Fruit fly (Drosophila melanogaster) whole organism: ENCODE results near the gene Osi24.

Experiments used
- CG8478 ChIP-seq: fragments of >200 bp; optimal IDR thresholded peaks from 2 replicates; lab custom pipeline; 2018; ENCODE audit warnings: inconsistent platforms
- Dll ChIP-seq: fragments of >200 bp; optimal IDR thresholded peaks from 2 replicates; lab custom pipeline; 2017
- EcR ChIP-seq, 2 experiments: fragments of >200 bp; optimal IDR thresholded peaks; 2 replicates each; lab custom pipeline; 2017; ENCODE audit warnings: missing biosample characterization in 2 of 2, missing genetic modification characterization in 2 of 2, missing genetic modification reagents in 2 of 2
- pan ChIP-seq: fragments of >200 bp; optimal IDR thresholded peaks from 2 replicates; lab custom pipeline; 2017
- psq ChIP-seq: fragments of >200 bp; optimal IDR thresholded peaks from 2 replicates; lab custom pipeline; 2017
- usp ChIP-seq: fragments of >200 bp; optimal IDR thresholded peaks from 2 replicates; lab custom pipeline; 2017; ENCODE audit warnings: missing biosample characterization, missing genetic modification characterization, mixed read lengths

Osi24 gene

DNA sequence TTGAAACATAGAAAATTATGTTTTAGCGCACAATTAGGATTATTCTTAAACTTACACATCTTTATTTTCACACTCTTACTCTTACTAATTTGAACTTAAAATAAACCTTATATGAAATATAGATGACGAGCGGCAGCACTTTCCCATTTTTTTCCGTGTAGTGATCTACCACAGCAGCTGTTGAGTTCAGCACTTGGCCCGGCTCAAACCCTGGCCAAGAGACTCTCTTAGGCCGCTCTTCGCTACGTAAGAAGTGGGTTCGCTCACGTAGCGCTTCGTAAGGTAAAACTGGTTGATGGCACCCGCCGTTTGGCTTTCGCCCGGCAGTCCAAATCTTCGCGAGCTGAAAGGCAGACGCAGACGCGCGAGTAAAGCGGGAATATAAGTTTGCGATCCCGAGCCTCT, at the start of gene Osi24:
Osi24 (plus strand) TSS at position 324 of the 405 bp plus-strand sequence.
- no peak for TF ChIP-seq CG8478 (lab: Kevin White, UChicago)
- TF ChIP-seq pan = no peak
- TF ChIP-seq usp (GFP tag; lab: Kevin White, UChicago) = no peak
- no peak for TF ChIP-seq Dll (lab: Kevin White, UChicago)
- TF ChIP-seq psq (lab: Kevin White, UChicago) = no peak
- TF ChIP-seq EcR (GFP tag; optimal IDR thresholded peaks at IDR 0.05; lab: Kevin White, UChicago) = no peak

DNA sequence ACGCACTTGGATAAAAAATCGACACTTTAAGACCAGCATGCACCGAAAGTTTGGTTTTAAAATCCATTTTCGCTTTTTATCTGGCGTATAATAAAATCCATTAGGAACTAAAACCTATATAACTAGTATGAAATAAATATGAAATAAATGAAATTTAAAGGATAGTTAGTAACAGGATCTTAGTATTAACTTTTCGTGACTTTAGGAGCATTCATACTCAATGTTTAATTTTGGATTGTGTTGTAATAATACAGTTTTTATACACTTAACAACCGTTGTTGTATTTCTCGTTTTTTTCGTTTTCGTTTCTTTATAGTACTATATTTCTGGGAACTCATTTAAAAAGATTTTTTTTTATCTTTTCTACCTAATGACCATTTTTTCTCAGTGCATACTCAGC, 49.5 kb upstream of the Osi24 start:
- TF ChIP-seq CG8478 (lab: Kevin White, UChicago) (no peak), usp (GFP tag; lab: Kevin White, UChicago) (no peak), psq (lab: Kevin White, UChicago) (no peak), pan (no peak), Dll (lab: Kevin White, UChicago) (no peak), EcR (GFP tag; optimal IDR thresholded peaks at IDR 0.05; lab: Kevin White, UChicago) (no peak)

DNA sequence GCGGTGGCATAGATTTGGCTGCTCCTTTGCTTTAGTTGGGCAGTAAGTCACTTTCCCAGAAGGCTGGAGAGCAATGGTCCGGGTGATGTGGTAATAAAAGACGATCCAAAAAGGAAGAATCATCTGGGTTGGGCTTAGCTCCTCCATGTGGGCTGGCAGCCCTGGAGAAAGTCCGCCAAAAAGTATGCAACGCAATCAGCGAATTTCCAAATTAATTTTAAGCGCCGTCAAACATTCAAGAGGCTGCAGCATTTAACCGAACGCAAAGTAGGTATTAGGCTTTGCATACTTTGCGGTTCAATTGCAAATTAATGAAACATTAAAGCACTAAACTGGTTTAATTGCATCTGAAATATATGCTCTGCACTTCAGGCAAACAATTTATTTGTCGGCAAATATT, 49.0 kb upstream of the Osi24 start:
- no peak for TF ChIP-seq CG8478 (lab: Kevin White, UChicago)
- TF ChIP-seq Dll (lab: Kevin White, UChicago) = no peak
- TF ChIP-seq usp (GFP tag; lab: Kevin White, UChicago) = no peak
- no peak for TF ChIP-seq pan

DNA sequence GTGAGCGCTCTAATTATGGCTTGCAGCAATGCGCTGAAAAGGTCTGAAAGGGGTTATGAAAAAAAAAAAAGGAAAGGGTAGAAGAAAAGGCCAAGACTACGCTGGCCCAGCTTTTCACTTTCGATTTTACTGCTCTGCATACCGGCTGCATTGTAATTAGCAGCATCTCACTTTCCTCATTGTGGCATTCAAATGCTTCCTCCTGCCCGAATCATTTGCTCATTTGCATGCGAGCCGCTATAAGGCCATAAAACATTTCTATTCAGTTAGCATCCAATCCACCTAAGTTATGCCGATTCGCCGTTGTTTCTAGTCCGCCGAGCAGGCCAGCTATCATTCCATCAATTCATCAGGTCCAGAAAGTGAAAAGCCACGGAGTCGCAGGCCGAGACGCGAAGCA, 45.0 kb upstream of the Osi24 start:
- TF ChIP-seq usp (GFP tag; lab: Kevin White, UChicago) (no peak), CG8478 (lab: Kevin White, UChicago) (no peak), Dll (lab: Kevin White, UChicago) (no peak), EcR (GFP tag; optimal IDR thresholded peaks at IDR 0.05; lab: Kevin White, UChicago) (no peak), pan (no peak)

DNA sequence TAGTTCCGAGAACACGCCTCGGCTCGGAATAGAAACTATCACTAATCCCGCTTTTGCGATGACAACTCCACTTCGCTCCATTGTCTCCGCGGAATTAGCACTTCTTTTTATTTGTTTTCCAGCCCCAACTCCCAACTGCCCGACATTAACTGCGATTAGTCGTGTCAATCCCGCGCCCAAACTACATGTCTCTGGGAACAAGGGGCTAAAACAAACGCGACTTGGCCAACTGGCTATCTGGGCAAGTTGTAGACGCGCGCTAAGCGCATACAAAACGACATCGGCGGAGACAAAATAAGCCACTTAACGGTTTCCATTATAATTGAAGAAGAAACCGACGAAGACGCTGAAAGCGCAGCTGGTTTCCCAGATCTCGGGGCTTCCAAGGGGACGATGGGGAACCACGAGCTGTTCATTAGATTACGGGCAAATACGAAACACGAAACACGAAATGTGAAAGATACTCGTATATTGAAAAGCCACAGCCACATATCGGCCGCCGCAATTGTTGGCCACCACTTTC, 43.8 kb upstream of the Osi24 start:
- no peak for TF ChIP-seq EcR (GFP tag; optimal IDR thresholded peaks at IDR 0.05; lab: Kevin White, UChicago)
- no peak for TF ChIP-seq Dll (lab: Kevin White, UChicago)
- no peak for TF ChIP-seq pan
- no peak for TF ChIP-seq psq (lab: Kevin White, UChicago)
- TF ChIP-seq CG8478 (lab: Kevin White, UChicago) = no peak
- no peak for TF ChIP-seq usp (GFP tag; lab: Kevin White, UChicago)

DNA sequence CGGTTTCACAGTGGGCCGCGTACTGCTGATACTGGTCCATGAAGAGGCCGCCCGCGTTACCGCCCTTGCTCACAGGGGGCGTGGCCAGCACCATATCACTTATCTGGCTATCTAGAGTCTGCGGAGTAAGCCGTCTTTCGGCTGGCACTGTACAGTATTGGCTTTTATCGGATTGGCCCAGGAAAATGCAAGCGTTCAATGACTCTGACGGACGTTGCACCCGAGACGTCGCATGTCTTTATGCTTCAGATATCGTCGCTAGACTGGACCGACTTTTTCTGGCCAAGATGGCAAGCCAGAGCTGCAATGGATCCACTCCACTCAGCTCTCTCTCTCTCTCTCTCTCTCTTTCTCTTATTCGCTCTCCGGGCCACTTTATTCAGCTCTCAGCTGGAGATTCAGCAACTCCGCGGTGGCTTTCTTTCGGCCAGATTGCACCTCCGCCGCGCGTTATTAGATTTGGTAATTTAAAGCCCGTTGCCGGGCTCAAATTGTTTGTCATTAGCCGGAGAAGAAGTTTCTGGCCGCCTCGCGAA, 41.6 kb upstream of the Osi24 start, which contains the start of gene CG31559:
CG31559 (minus strand) TSS at position 273 of the 536 bp plus-strand sequence.
- TF ChIP-seq EcR (GFP tag; optimal IDR thresholded peaks at IDR 0.05; lab: Kevin White, UChicago) = peak in 1 of 2 experiments; percentile 61
- TF ChIP-seq usp (GFP tag; lab: Kevin White, UChicago) = no peak

DNA sequence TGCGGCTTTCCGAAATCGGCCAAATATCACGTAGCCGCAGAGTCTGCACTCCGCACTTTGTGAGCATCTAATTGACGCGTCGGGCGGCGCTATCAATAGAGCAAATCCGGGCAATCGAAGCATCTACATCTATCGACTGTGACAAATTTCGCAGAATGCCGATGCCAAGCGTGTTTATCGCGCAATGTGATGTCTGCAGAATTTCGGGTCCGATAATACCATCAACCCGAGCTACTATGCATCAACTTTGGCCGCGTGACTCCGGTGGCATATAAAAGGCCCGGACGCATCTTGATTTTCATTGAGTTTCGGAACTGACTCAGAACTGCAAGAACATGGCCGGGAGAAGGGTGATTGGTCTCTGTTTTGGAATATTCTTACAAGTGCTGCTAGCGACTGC, 31.4 kb upstream of the Osi24 start, which contains the start of gene CG1077:
CG1077 (plus strand) TSS at position 301 of the 400 bp plus-strand sequence.
- no peak for TF ChIP-seq Dll (lab: Kevin White, UChicago)
- no peak for TF ChIP-seq usp (GFP tag; lab: Kevin White, UChicago)
- TF ChIP-seq psq (lab: Kevin White, UChicago) = no peak
- no peak for TF ChIP-seq EcR (GFP tag; optimal IDR thresholded peaks at IDR 0.05; lab: Kevin White, UChicago)
- TF ChIP-seq pan = no peak
- no peak for TF ChIP-seq CG8478 (lab: Kevin White, UChicago)

DNA sequence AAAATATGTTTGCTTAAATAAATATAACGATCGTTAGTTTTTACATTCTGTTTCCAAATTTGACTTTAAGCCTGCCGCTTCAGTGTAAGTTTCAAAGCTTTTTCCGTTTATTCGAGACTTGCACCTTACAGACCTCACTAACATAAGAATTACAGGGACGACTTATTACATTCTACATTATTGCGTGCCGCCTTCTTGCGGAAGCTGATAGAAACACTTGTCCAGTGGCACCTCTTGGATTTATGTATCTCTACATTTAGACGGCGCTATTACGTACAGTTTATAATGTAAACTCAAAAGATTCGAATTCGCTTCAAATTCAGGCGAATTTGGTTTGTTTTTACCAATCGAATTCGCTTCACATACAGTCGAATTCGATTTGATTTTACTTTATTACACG, 27.9 kb upstream of the Osi24 start:
- TF ChIP-seq Dll (lab: Kevin White, UChicago) (no peak), psq (lab: Kevin White, UChicago) (no peak), CG8478 (lab: Kevin White, UChicago) (no peak), EcR (GFP tag; optimal IDR thresholded peaks at IDR 0.05; lab: Kevin White, UChicago) (no peak), usp (GFP tag; lab: Kevin White, UChicago) (no peak), pan (no peak)

DNA sequence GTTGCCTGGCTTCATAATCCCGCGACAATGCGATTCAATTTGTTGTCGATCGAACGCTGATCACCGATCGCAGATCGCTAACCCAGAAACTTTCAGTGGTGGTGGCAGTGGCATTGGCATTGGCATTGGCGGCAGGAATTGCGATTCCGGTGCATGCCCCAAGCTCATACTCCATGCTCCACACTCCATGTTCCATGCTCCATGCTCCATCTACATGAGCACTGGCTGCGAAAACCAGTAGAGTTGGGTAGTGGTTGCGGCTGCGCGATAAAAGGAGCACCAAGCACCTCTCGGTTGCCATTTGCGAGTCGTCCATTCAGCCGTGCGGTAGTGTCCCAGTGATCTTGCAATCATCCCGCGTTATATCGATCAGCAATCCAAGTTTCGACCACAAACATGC, 25.4 kb upstream of the Osi24 start, which contains the start of gene Osi1:
Osi1 (plus strand) TSS at position 301 of the 400 bp plus-strand sequence.
- TF ChIP-seq Dll (lab: Kevin White, UChicago) = no peak
- no peak for TF ChIP-seq CG8478 (lab: Kevin White, UChicago)
- TF ChIP-seq pan = no peak
- no peak for TF ChIP-seq usp (GFP tag; lab: Kevin White, UChicago)
- no peak for TF ChIP-seq EcR (GFP tag; optimal IDR thresholded peaks at IDR 0.05; lab: Kevin White, UChicago)
- TF ChIP-seq psq (lab: Kevin White, UChicago) = no peak

DNA sequence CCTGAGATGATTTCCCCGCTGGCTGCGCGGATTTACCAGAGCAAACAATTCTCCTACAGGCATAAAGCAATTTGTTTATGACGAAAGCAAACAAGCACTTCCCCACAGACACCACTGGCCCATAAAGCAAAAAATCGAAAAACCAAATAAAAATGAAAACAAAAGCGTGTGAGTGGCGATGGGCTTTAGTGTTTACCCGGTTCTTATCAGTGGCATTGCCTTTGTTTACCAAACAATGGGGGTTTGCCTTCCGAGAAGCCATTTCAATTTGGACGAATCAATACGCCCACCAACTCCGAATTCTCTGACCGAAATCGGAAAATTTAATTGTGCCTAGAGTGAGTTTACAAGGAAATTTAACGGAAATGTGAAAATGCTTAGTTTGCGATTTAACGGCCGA, 16.1 kb upstream of the Osi24 start:
- TF ChIP-seq pan (no peak), usp (GFP tag; lab: Kevin White, UChicago) (no peak), CG8478 (lab: Kevin White, UChicago) (no peak), Dll (lab: Kevin White, UChicago) (no peak), psq (lab: Kevin White, UChicago) (no peak), EcR (GFP tag; optimal IDR thresholded peaks at IDR 0.05; lab: Kevin White, UChicago) (no peak)

DNA sequence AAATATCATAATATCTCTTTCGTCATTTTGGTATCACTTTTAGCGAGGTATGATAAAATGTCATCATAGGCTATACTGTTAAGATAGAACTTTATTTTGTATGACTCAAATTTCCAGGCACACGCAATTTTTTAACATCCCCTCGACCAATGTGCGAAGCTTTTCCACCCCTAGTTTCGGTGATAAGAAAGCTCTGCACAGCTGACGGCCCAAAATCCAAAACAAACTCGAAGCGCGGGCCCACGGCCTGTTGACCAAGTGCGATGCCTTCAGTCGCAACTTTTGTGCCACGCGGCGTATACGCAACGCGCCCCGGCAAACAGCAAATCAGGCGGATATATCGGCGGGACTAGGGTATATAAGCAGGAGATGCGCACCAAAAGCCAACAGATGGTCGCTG, 11.6 kb upstream of the Osi24 start, which contains the start of gene NPFR:
NPFR (plus strand) TSS at position 301 of the 400 bp plus-strand sequence.
- TF ChIP-seq Dll (lab: Kevin White, UChicago) = no peak
- no peak for TF ChIP-seq EcR (GFP tag; optimal IDR thresholded peaks at IDR 0.05; lab: Kevin White, UChicago)
- no peak for TF ChIP-seq pan
- TF ChIP-seq usp (GFP tag; lab: Kevin White, UChicago) = no peak
- no peak for TF ChIP-seq psq (lab: Kevin White, UChicago)
- TF ChIP-seq CG8478 (lab: Kevin White, UChicago) = no peak

DNA sequence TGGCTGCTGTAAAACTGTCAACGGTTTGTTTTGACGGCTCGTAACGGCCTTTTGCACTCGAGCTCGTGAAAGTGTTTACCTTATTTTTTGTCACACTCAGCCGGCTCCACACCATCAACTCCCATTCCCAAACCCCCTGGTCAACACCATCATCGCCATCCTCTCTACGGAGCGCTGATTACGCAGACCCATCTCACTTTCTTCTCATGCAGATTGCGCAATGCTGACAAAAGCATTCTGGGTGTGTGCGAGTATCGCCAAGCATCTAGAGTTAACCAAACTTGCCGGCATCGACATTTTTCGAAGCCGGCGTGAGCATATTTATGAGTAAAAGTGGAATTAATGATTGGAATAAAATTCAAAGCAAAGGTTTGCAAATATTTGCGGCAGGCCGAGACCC, 2.2 kb upstream of the Osi24 start:
- TF ChIP-seq EcR (GFP tag; optimal IDR thresholded peaks at IDR 0.05; lab: Kevin White, UChicago) = no peak
- TF ChIP-seq pan = no peak
- TF ChIP-seq usp (GFP tag; lab: Kevin White, UChicago) = no peak
- no peak for TF ChIP-seq Dll (lab: Kevin White, UChicago)
- TF ChIP-seq psq (lab: Kevin White, UChicago) = no peak
- TF ChIP-seq CG8478 (lab: Kevin White, UChicago) = no peak
